Fruit fly (Drosophila melanogaster): Measurements from ENCODE around the gene CG7102.

The CG7102 gene

DNA sequence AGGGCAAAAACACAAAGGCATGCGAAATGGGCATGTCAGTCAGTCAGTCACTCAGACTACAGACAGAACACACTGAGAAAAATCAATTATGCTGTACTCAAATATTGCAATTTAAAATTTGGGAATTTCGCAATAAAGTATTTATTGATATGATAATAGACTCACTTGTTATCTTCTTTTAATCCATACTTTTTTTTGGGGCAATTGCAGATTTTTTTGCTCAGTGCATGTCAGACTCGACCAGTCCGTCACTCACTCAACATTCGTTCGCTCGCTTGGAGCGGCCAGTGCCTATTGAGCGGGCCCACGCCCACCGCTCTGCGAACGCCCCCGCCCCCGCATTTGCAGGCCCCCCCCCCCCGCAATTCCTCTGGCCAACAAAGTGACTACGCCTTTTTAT lies 29.1 kb upstream of the CG7102 start (continued):
- no peak for TF ChIP-seq tup (GFP tag; optimal IDR thresholded peaks at IDR 0.05)
- TF ChIP-seq Camta (GFP tag; optimal IDR thresholded peaks at IDR 0.05) = peak; percentile 34
- peak; percentile 41 for TF ChIP-seq CG1529 (GFP tag; optimal IDR thresholded peaks at IDR 0.05)
- no peak for TF ChIP-seq CG6791 (GFP tag; IDR thresholded peaks at IDR 0.05; ENCODE audit: partially characterized antibody)
- no peak for TF ChIP-seq CG1792 (GFP tag; optimal IDR thresholded peaks at IDR 0.05)
- no peak for TF ChIP-seq usp (GFP tag; optimal IDR thresholded peaks at IDR 0.05)
- TF ChIP-seq Hr78 (GFP tag; optimal IDR thresholded peaks at IDR 0.05) = no peak
- peak; percentile 47 for TF ChIP-seq dmrt11E (tag; optimal IDR thresholded peaks at IDR 0.05)
- TF ChIP-seq CG6765 (GFP tag; optimal IDR thresholded peaks at IDR 0.05) = no peak
- peak; percentile 55 for TF ChIP-seq Abd-B (GFP tag; optimal IDR thresholded peaks at IDR 0.05)
- peak; percentile 38; the same call in 1 of the 3 replicates for TF ChIP-seq ase (GFP tag; IDR thresholded peaks at IDR 0.05)
- TF ChIP-seq CG30020 (tag; optimal IDR thresholded peaks at IDR 0.05) = no peak
- TF ChIP-seq lov (optimal IDR thresholded peaks at IDR 0.05) = no peak
- no peak for TF ChIP-seq lov (GFP tag; IDR thresholded peaks at IDR 0.05)
- TF ChIP-seq CG10147 (GFP tag; optimal IDR thresholded peaks at IDR 0.05) = no peak
- no peak for TF ChIP-seq trh (GFP tag; optimal IDR thresholded peaks at IDR 0.05)
- TF ChIP-seq ewg (GFP tag; optimal IDR thresholded peaks at IDR 0.05) = peak; percentile 37
- no peak for TF ChIP-seq Opbp (GFP tag; IDR thresholded peaks at IDR 0.05; ENCODE audit: partially characterized antibody)
- peak; percentile 63 for TF ChIP-seq B-H1 (GFP tag; IDR thresholded peaks at IDR 0.05)
- TF ChIP-seq CG7271 (tag; optimal IDR thresholded peaks at IDR 0.05) = no peak
- TF ChIP-seq org-1 (GFP tag; optimal IDR thresholded peaks at IDR 0.05) = peak; percentile 56
- TF ChIP-seq row (GFP tag; IDR thresholded peaks at IDR 0.05) = peak; percentile 82
- TF ChIP-seq tgo (GFP tag; IDR thresholded peaks at IDR 0.05) = peak; percentile 81
- no peak for TF ChIP-seq BEAF-32 (GFP tag; optimal IDR thresholded peaks at IDR 0.05)
- no peak for TF ChIP-seq CG13287 (GFP tag; IDR thresholded peaks at IDR 0.05; ENCODE audit: partially characterized antibody)
- no peak for TF ChIP-seq slou (GFP tag; optimal IDR thresholded peaks at IDR 0.05)
- no peak for TF ChIP-seq Sry-δ (GFP tag; optimal IDR thresholded peaks at IDR 0.05)
- TF ChIP-seq CG12104 (GFP tag; optimal IDR thresholded peaks at IDR 0.05) = no peak
- peak; percentile 44; the same call in 2 of the 3 replicates for TF ChIP-seq Optix (GFP tag; IDR thresholded peaks at IDR 0.05)
- no peak for TF ChIP-seq CG10274 (GFP tag; optimal IDR thresholded peaks at IDR 0.05)
- TF ChIP-seq CG11093 (GFP tag; IDR thresholded peaks at IDR 0.05) = peak; percentile 46; the same call in 1 of the 3 replicates
- TF ChIP-seq CG14860 (GFP tag; IDR thresholded peaks at IDR 0.05; ENCODE audit: partially characterized antibody) = no peak
- TF ChIP-seq CG15514 (GFP tag; optimal IDR thresholded peaks at IDR 0.05) = peak; percentile 2
- no peak for TF ChIP-seq CG5245 (GFP tag; optimal IDR thresholded peaks at IDR 0.05)
- TF ChIP-seq shn (GFP tag; optimal IDR thresholded peaks at IDR 0.05) = no peak
- no peak for TF ChIP-seq CG6654 (GFP tag; optimal IDR thresholded peaks at IDR 0.05)
- TF ChIP-seq CG4617 (GFP tag; optimal IDR thresholded peaks at IDR 0.05; ENCODE audit: borderline replicate concordance) = peak; percentile 12
- TF ChIP-seq Dfd (GFP tag; optimal IDR thresholded peaks at IDR 0.05) = no peak
- TF ChIP-seq eyg (GFP tag; optimal IDR thresholded peaks at IDR 0.05) = no peak
- no peak for TF ChIP-seq unc-4 (GFP tag; IDR thresholded peaks at IDR 0.05; ENCODE audit: partially characterized antibody)
- TF ChIP-seq ERR (GFP tag; optimal IDR thresholded peaks at IDR 0.05) = no peak
- TF ChIP-seq kni (GFP tag; optimal IDR thresholded peaks at IDR 0.05) = no peak
- peak; percentile 66 for TF ChIP-seq schlank (tag; optimal IDR thresholded peaks at IDR 0.05)
- peak; percentile 37 for TF ChIP-seq Fer1 (GFP tag; optimal IDR thresholded peaks at IDR 0.05)
- peak; percentile 30 to 78 for TF ChIP-seq dpn (GFP tag; optimal IDR thresholded peaks at IDR 0.05)
- TF ChIP-seq CG31365 (tag; optimal IDR thresholded peaks at IDR 0.05) = no peak
- TF ChIP-seq Rx (GFP tag; IDR thresholded peaks at IDR 0.05) = peak; percentile 46
- TF ChIP-seq dysf (GFP tag; IDR thresholded peaks at IDR 0.05) = peak; percentile 85
- peak; percentile 48 for TF ChIP-seq CG10979 (tag; optimal IDR thresholded peaks at IDR 0.05)
- TF ChIP-seq CG32532 (GFP tag; IDR thresholded peaks at IDR 0.05) = peak; percentile 70; the same call in 1 of the 2 replicates
- TF ChIP-seq pfk (GFP tag; optimal IDR thresholded peaks at IDR 0.05) = no peak
